Worm (Caenorhabditis elegans) whole organism, young adult: ENCODE data around the gene atg-2.

Source experiments
- B0019.2 ChIP-seq: fragments of 200-800 bp; sonication (Bioruptor generic); conservative IDR thresholded peaks from 2 replicates; pipeline ENCODE4 v1.3.6; 2022; ENCODE audit warnings: missing genetic modification reagents, missing genetic modification characterization, missing compliant biosample characterization
- B0336.3 ChIP-seq: fragments of 200-800 bp; sonication (Bioruptor generic); IDR thresholded peaks from 2 replicates; pipeline ENCODE4 v1.3.6; 2022; ENCODE audit warnings: missing genetic modification characterization, missing compliant biosample characterization
- F52B5.7 ChIP-seq: sonication (generic microtip); optimal IDR thresholded peaks from 2 replicates; lab custom pipeline; 2016; ENCODE audit warnings: mild to moderate bottlenecking, missing genetic modification characterization, missing compliant biosample characterization
- F57A8.1 ChIP-seq: fragments of 200-800 bp; sonication (Bioruptor generic); optimal IDR thresholded peaks from 2 replicates; lab custom pipeline; 2018; ENCODE audit warnings: mild to moderate bottlenecking, missing genetic modification characterization, moderate library complexity, missing compliant biosample characterization
- Y53F4B.3 ChIP-seq: fragments of 200-800 bp; sonication (Bioruptor generic); IDR thresholded peaks from 2 replicates; pipeline ENCODE4 v1.3.6; 2022; ENCODE audit warnings: missing genetic modification reagents, missing genetic modification characterization, missing compliant biosample characterization
- atf-7 ChIP-seq: sonication (generic microtip); optimal IDR thresholded peaks from 2 replicates; lab custom pipeline; 2017; ENCODE audit warnings: mild to moderate bottlenecking, missing genetic modification characterization, missing compliant biosample characterization
- attf-3 ChIP-seq: fragments of 200-800 bp; sonication (Bioruptor generic); conservative IDR thresholded peaks from 2 replicates; pipeline ENCODE4 v1.3.6; 2022; ENCODE audit warnings: missing genetic modification reagents, missing genetic modification characterization, missing compliant biosample characterization
- ccch-3 ChIP-seq: fragments of 200-800 bp; sonication (Bioruptor generic); optimal IDR thresholded peaks from 2 replicates; lab custom pipeline; 2018; ENCODE audit warnings: mild to moderate bottlenecking, missing genetic modification characterization, missing compliant biosample characterization
- cebp-1 ChIP-seq, 2 experiments: fragments of 200-800 bp in 1 of 2; sonication (Bioruptor generic) in 1 of 2; sonication (generic microtip) in 1 of 2; IDR thresholded peaks in 1 of 2; optimal IDR thresholded peaks in 1 of 2; 2 replicates each; pipeline versions ENCODE4 v1.3.6 to Lab custom; 2017 to 2022; ENCODE audit warnings: missing compliant biosample characterization in 2 of 2, missing genetic modification characterization in 2 of 2, mild to moderate bottlenecking in 1 of 2, missing genetic modification reagents in 1 of 2, moderate library complexity in 1 of 2
- ceh-27 ChIP-seq: fragments of 200-800 bp; sonication (Bioruptor generic); optimal IDR thresholded peaks from 2 replicates; lab custom pipeline; 2018; ENCODE audit warnings: mild to moderate bottlenecking, missing genetic modification characterization, moderate library complexity, missing compliant biosample characterization
- ceh-40 ChIP-seq: fragments of 200-800 bp; sonication (Bioruptor generic); IDR thresholded peaks from 2 replicates; pipeline ENCODE4 v1.3.6; 2022; ENCODE audit warnings: missing genetic modification characterization, missing compliant biosample characterization
- ceh-91 ChIP-seq: fragments of 200-800 bp; sonication (Bioruptor generic); IDR thresholded peaks from 2 replicates; pipeline ENCODE4 v1.3.6; 2022; ENCODE audit warnings: missing genetic modification reagents, missing genetic modification characterization, missing compliant biosample characterization
- dpff-1 ChIP-seq: sonication (generic microtip); optimal IDR thresholded peaks from 2 replicates; lab custom pipeline; 2017; ENCODE audit warnings: mild to moderate bottlenecking, missing genetic modification characterization, missing compliant biosample characterization
- dpl-1 ChIP-seq: fragments of 150-350 bp; optimal IDR thresholded peaks from 2 replicates; lab custom pipeline; 2014; ENCODE audit warnings: missing biosample characterization, missing genetic modification reagents, missing genetic modification characterization
- efl-1 ChIP-seq: fragments of 150-350 bp; optimal IDR thresholded peaks from 2 replicates; lab custom pipeline; 2014; ENCODE audit warnings: missing biosample characterization, missing genetic modification reagents, missing genetic modification characterization
- egrh-3 ChIP-seq: fragments of 200-800 bp; sonication (Bioruptor generic); IDR thresholded peaks from 2 replicates; pipeline ENCODE4 v1.3.6; 2022; ENCODE audit warnings: missing genetic modification reagents, missing genetic modification characterization, missing compliant biosample characterization
- ets-4 ChIP-seq: fragments of 200-800 bp; sonication (Bioruptor generic); optimal IDR thresholded peaks from 2 replicates; lab custom pipeline; 2018; ENCODE audit warnings: mild to moderate bottlenecking, missing genetic modification characterization, missing compliant biosample characterization
- him-1 ChIP-seq: sonication (generic microtip); optimal IDR thresholded peaks from 2 replicates; lab custom pipeline; 2016; ENCODE audit warnings: missing genotype, missing genetic modification reagents, missing genetic modification characterization, missing compliant biosample characterization
- hmg-20 ChIP-seq: fragments of 200-800 bp; sonication (Bioruptor generic); IDR thresholded peaks from 2 replicates; pipeline ENCODE4 v1.3.6; 2022; ENCODE audit warnings: missing genetic modification reagents, missing genetic modification characterization, missing compliant biosample characterization
- lin-40 ChIP-seq: sonication (generic microtip); optimal IDR thresholded peaks from 2 replicates; lab custom pipeline; 2016; ENCODE audit warnings: missing genetic modification characterization, mild to moderate bottlenecking, missing compliant biosample characterization, missing genotype, missing genetic modification reagents
- lin-54 ChIP-seq: fragments of 200-800 bp; sonication (Bioruptor generic); optimal IDR thresholded peaks from 2 replicates; lab custom pipeline; 2018; ENCODE audit warnings: mild to moderate bottlenecking, missing genetic modification characterization, missing compliant biosample characterization
- madf-8 ChIP-seq: fragments of 200-800 bp; sonication (Bioruptor generic); conservative IDR thresholded peaks from 2 replicates; pipeline ENCODE4 v1.3.6; 2022; ENCODE audit warnings: missing genetic modification reagents, missing genetic modification characterization, missing compliant biosample characterization
- mes-4 ChIP-seq: sonication (generic microtip); optimal IDR thresholded peaks from 2 replicates; lab custom pipeline; 2016; ENCODE audit warnings: missing genotype, missing genetic modification characterization, missing compliant biosample characterization
- nhr-120 ChIP-seq: fragments of 200-800 bp; sonication (Bioruptor generic); IDR thresholded peaks from 2 replicates; pipeline ENCODE4 v1.3.6; 2022; ENCODE audit warnings: missing genetic modification characterization, missing compliant biosample characterization
- nhr-80 ChIP-seq: sonication (generic microtip); optimal IDR thresholded peaks from 2 replicates; lab custom pipeline; 2016; ENCODE audit warnings: missing genetic modification characterization, missing compliant biosample characterization
- nhr-90 ChIP-seq: sonication (generic microtip); optimal IDR thresholded peaks from 2 replicates; lab custom pipeline; 2016; ENCODE audit warnings: missing genotype, mild to moderate bottlenecking, missing genetic modification characterization, missing compliant biosample characterization
- pha-4 ChIP-seq: fragments of 150-350 bp; sonication (generic microtip); optimal IDR thresholded peaks from 2 replicates; lab custom pipeline; 2014; ENCODE audit warnings: missing biosample characterization, missing genetic modification reagents, missing genetic modification characterization
- rec-8 ChIP-seq, 2 experiments: sonication (generic microtip); optimal IDR thresholded peaks; 2 replicates each; lab custom pipeline; 2016; ENCODE audit warnings: mild to moderate bottlenecking in 2 of 2, missing genetic modification characterization in 2 of 2, missing genetic modification reagents in 2 of 2, missing genotype in 2 of 2, missing biosample characterization in 1 of 2, missing compliant biosample characterization in 1 of 2, moderate library complexity in 1 of 2
- sea-2 ChIP-seq: fragments of 200-800 bp; sonication (Bioruptor generic); IDR thresholded peaks from 2 replicates; pipeline ENCODE4 v1.3.6; 2022; ENCODE audit warnings: missing genetic modification characterization, missing compliant biosample characterization
- snpc-1.1 ChIP-seq: sonication (generic microtip); optimal IDR thresholded peaks from 2 replicates; lab custom pipeline; 2017; ENCODE audit warnings: missing genetic modification characterization, mild to moderate bottlenecking, missing compliant biosample characterization, antibody characterized with exemption, moderate library complexity, missing genotype, missing genetic modification reagents; ENCODE audit not compliant: insufficient read depth
- tbp1 ChIP-seq: fragments of 200-800 bp; sonication (Bioruptor generic); optimal IDR thresholded peaks from 2 replicates; lab custom pipeline; 2018; ENCODE audit warnings: mild to moderate bottlenecking, missing genetic modification characterization, missing compliant biosample characterization
- zfh-2 ChIP-seq: fragments of 200-800 bp; sonication (Bioruptor generic); conservative IDR thresholded peaks from 2 replicates; pipeline ENCODE4 v1.3.6; 2022; ENCODE audit warnings: missing genetic modification reagents, missing genetic modification characterization, missing compliant biosample characterization
- ztf-22 ChIP-seq: fragments of 200-800 bp; sonication (Bioruptor generic); optimal IDR thresholded peaks from 2 replicates; lab custom pipeline; 2018; ENCODE audit warnings: mild to moderate bottlenecking, missing genetic modification characterization, moderate library complexity, missing compliant biosample characterization

Gene atg-2

DNA sequence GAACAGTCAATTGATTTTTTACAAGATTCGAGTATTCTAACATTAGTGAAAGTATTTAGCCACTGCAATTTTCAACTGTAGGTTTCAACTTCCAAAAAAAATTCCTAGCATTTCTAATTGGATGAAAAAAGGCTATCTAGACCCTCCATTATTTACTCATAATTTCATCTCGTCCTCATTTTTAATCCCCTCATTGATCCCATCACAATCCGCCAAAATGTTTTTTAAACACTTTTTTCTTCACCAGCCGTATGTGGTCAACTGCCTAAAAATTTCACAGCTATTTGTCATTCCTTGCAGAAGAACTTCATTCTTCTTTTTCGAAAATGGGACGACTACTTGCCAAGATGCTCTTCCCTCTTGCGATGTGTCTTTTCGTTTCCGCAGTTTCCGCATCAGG, 46.8 kb downstream of the atg-2 start, which contains the start of gene rig-3:
Gene rig-3 (plus strand): TSS at position 301 of the 400 bp plus-strand sequence.
- TF ChIP-seq efl-1 (GFP tag; lab: Kevin White, UChicago) (no peak), ceh-91 (GFP tag; lab: Robert Waterston, UW) (no peak), B0336.3 (GFP tag; lab: Robert Waterston, UW) (no peak), Y53F4B.3 (no peak), him-1 (no peak), B0019.2 (GFP tag; lab: Robert Waterston, UW) (no peak), pha-4 (tag; lab: Kevin White, UChicago) (no peak), nhr-80 (tag; lab: Kevin White, UChicago) (no peak)
- TF ChIP-seq, all 124 proteins: peak for 0

- no peak for TF ChIP-seq lin-40 (tag; lab: Kevin White, UChicago)
- TF ChIP-seq rec-8 (tag; optimal IDR thresholded peaks at IDR 0.05; lab: Kevin White, UChicago) = no peak
- TF ChIP-seq pha-4 (tag; lab: Kevin White, UChicago) = no peak
- no peak for TF ChIP-seq cebp-1 (GFP tag; IDR thresholded peaks at IDR 0.05; lab: Robert Waterston, UW)
- TF ChIP-seq cebp-1 (tag; optimal IDR thresholded peaks at IDR 0.05; lab: Kevin White, UChicago) = no peak
- TF ChIP-seq efl-1 (GFP tag; lab: Kevin White, UChicago) = no peak
- TF ChIP-seq F52B5.7 (tag; lab: Kevin White, UChicago) = no peak
- TF ChIP-seq atf-7 (tag; lab: Kevin White, UChicago) = no peak
- TF ChIP-seq ceh-27 (GFP tag; lab: Kevin White, UChicago) = no peak
- TF ChIP-seq snpc-1.1 = no peak
- TF ChIP-seq ztf-22 (GFP tag; lab: Kevin White, UChicago) = no peak
- TF ChIP-seq dpl-1 = no peak
- no peak for TF ChIP-seq lin-54 (GFP tag; lab: Kevin White, UChicago)
These were observed 50.2 kb downstream of the atg-2 start for ce11 chrX:6856793-6857192.

ce11 chrX:6861564-6861963, 55.0 kb downstream of the atg-2 start:
- no peak for TF ChIP-seq ets-4 (GFP tag; lab: Kevin White, UChicago)
- no peak for TF ChIP-seq madf-8 (GFP tag; lab: Robert Waterston, UW)
- TF ChIP-seq nhr-120 = no peak
- TF ChIP-seq him-1 = no peak
- TF ChIP-seq, all 124 proteins: peak for 0

- TF ChIP-seq F57A8.1 (no peak), mes-4 (tag; lab: Kevin White, UChicago) (no peak), nhr-90 (tag; lab: Kevin White, UChicago) (no peak), ccch-3 (GFP tag; lab: Kevin White, UChicago) (no peak), dpff-1 (tag; lab: Kevin White, UChicago) (no peak), efl-1 (GFP tag; lab: Kevin White, UChicago) (no peak), hmg-20 (GFP tag; lab: Robert Waterston, UW) (no peak), cebp-1 (GFP tag; IDR thresholded peaks at IDR 0.05; lab: Robert Waterston, UW) (no peak), cebp-1 (tag; optimal IDR thresholded peaks at IDR 0.05; lab: Kevin White, UChicago) (no peak)
These were observed 56.5 kb downstream of the atg-2 start, which contains the start of gene nep-4 for ce11 chrX:6863032-6863431. Gene nep-4 (minus strand): TSS chrX:6863424.

DNA sequence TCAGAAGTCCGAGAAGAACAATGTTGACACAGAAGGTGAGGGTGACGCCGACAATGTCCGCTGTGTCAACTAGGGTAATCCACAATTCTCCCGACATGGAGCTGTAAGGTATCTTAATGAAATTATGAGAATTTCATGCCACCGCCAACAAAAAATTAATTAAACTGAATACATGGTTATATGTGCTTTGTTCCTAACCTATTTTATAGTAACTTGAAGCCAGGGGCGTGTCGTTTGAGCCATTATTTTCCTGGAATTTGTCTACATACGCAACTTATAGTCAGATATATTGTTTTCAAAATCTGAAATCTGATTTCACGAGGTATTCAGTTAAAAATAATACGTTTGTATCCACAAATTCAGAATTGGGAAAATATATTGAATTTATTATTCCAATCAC, 59.3 kb downstream of the atg-2 start, which contains the start of gene odr-10:
Gene odr-10 (minus strand): TSS at position 101 of the 400 bp plus-strand sequence.
- TF ChIP-seq ceh-40 (no peak), egrh-3 (GFP tag; lab: Robert Waterston, UW) (no peak), nhr-90 (tag; lab: Kevin White, UChicago) (no peak), zfh-2 (no peak), sea-2 (GFP tag; lab: Robert Waterston, UW) (no peak), tbp1 (no peak), attf-3 (GFP tag; lab: Robert Waterston, UW) (no peak), F52B5.7 (tag; lab: Kevin White, UChicago) (no peak)
